Worm (Caenorhabditis elegans) whole organism, late embryonic: ENCODE data around the gene rpl-25.1.

Experiments
- C08G9.2 ChIP-seq: sonication (generic microtip); optimal IDR thresholded peaks from 2 replicates; lab custom pipeline; 2016; ENCODE audit warnings: mild to moderate bottlenecking, missing genetic modification characterization, moderate library complexity, missing compliant biosample characterization
- K02D7.2 ChIP-seq: sonication (generic microtip); optimal IDR thresholded peaks from 2 replicates; lab custom pipeline; 2017; ENCODE audit warnings: mild to moderate bottlenecking, missing genetic modification characterization, missing compliant biosample characterization
- K09A11.1 ChIP-seq: sonication (generic microtip); optimal IDR thresholded peaks from 2 replicates; lab custom pipeline; 2017; ENCODE audit warnings: antibody characterized with exemption, mild to moderate bottlenecking, missing genetic modification characterization, missing compliant biosample characterization; ENCODE audit not compliant: insufficient read depth
- T23F11.4 ChIP-seq: fragments of 200-800 bp; sonication (Bioruptor generic); optimal IDR thresholded peaks from 2 replicates; lab custom pipeline; 2018; ENCODE audit warnings: mild to moderate bottlenecking, missing genetic modification characterization, missing compliant biosample characterization
- ahr-1 ChIP-seq: sonication (generic microtip); optimal IDR thresholded peaks from 2 replicates; lab custom pipeline; 2016; ENCODE audit warnings: missing genetic modification characterization, missing compliant biosample characterization
- ama-1 ChIP-seq: fragments of 150-350 bp; optimal IDR thresholded peaks from 2 replicates; lab custom pipeline; 2014
- ceh-14 ChIP-seq: sonication (generic microtip); optimal IDR thresholded peaks from 2 replicates; lab custom pipeline; 2016; ENCODE audit warnings: missing genotype, missing genetic modification characterization, missing compliant biosample characterization
- ceh-18 ChIP-seq: sonication (generic microtip); optimal IDR thresholded peaks from 2 replicates; lab custom pipeline; 2016; ENCODE audit warnings: missing genetic modification characterization, missing compliant biosample characterization
- ceh-2 ChIP-seq: sonication (generic microtip); optimal IDR thresholded peaks from 2 replicates; lab custom pipeline; 2016; ENCODE audit warnings: missing genotype, missing genetic modification characterization, missing compliant biosample characterization
- ceh-22 ChIP-seq: sonication (generic microtip); optimal IDR thresholded peaks from 2 replicates; lab custom pipeline; 2017; ENCODE audit warnings: missing biosample characterization, missing genetic modification characterization
- ceh-30 ChIP-seq: fragments of 150-350 bp; optimal IDR thresholded peaks from 2 replicates; lab custom pipeline; 2014; ENCODE audit warnings: missing biosample characterization, missing genetic modification characterization
- ceh-31 ChIP-seq: sonication (generic microtip); optimal IDR thresholded peaks from 2 replicates; lab custom pipeline; 2016; ENCODE audit warnings: missing genetic modification characterization, missing compliant biosample characterization
- ceh-34 ChIP-seq: sonication (generic microtip); optimal IDR thresholded peaks from 2 replicates; lab custom pipeline; 2016; ENCODE audit warnings: mild to moderate bottlenecking, missing genetic modification characterization, missing compliant biosample characterization
- ceh-45 ChIP-seq: fragments of 200-800 bp; sonication (Bioruptor generic); IDR thresholded peaks from 2 replicates; pipeline ENCODE4 v1.3.6; 2022; ENCODE audit warnings: missing genetic modification reagents, missing genetic modification characterization, missing compliant biosample characterization
- ceh-48 ChIP-seq: sonication (generic microtip); optimal IDR thresholded peaks from 2 replicates; lab custom pipeline; 2016; ENCODE audit warnings: missing genetic modification characterization, inconsistent platforms, missing compliant biosample characterization
- dve-1 ChIP-seq: sonication (generic microtip); optimal IDR thresholded peaks from 2 replicates; lab custom pipeline; 2017; ENCODE audit warnings: antibody characterized with exemption, mild to moderate bottlenecking, missing genetic modification characterization, missing compliant biosample characterization
- elt-2 ChIP-seq: sonication (generic microtip); optimal IDR thresholded peaks from 2 replicates; lab custom pipeline; 2016; ENCODE audit warnings: missing genetic modification reagents, missing genetic modification characterization, missing compliant biosample characterization
- elt-4 ChIP-seq: sonication (generic microtip); optimal IDR thresholded peaks from 2 replicates; lab custom pipeline; 2016; ENCODE audit warnings: missing genetic modification characterization, missing compliant biosample characterization
- ets-4 ChIP-seq: sonication (generic microtip); optimal IDR thresholded peaks from 2 replicates; lab custom pipeline; 2016; ENCODE audit warnings: missing genetic modification characterization, missing compliant biosample characterization
- eyg-1 ChIP-seq: sonication (generic microtip); optimal IDR thresholded peaks from 2 replicates; lab custom pipeline; 2016; ENCODE audit warnings: missing genotype, missing genetic modification characterization, missing compliant biosample characterization
- gmeb-2 ChIP-seq: sonication (generic microtip); optimal IDR thresholded peaks from 2 replicates; lab custom pipeline; 2016; ENCODE audit warnings: missing genetic modification characterization, inconsistent platforms, missing compliant biosample characterization
- hlh-13 ChIP-seq: fragments of 200-800 bp; sonication (Bioruptor generic); optimal IDR thresholded peaks from 2 replicates; lab custom pipeline; 2018; ENCODE audit warnings: mild to moderate bottlenecking, missing genetic modification characterization, missing compliant biosample characterization
- hlh-30 ChIP-seq: sonication (generic microtip); optimal IDR thresholded peaks from 2 replicates; lab custom pipeline; 2017; ENCODE audit warnings: antibody characterized with exemption, missing genetic modification characterization, missing compliant biosample characterization; ENCODE audit not compliant: insufficient read depth
- hlh-6 ChIP-seq: sonication (generic microtip); optimal IDR thresholded peaks from 2 replicates; lab custom pipeline; 2016; ENCODE audit warnings: missing genotype, missing genetic modification characterization, missing compliant biosample characterization
- hlh-8 ChIP-seq: sonication (generic microtip); optimal IDR thresholded peaks from 2 replicates; lab custom pipeline; 2016; ENCODE audit warnings: missing genotype, missing genetic modification characterization, missing compliant biosample characterization
- lim-6 ChIP-seq: sonication (generic microtip); optimal IDR thresholded peaks from 2 replicates; lab custom pipeline; 2016; ENCODE audit warnings: missing genetic modification characterization, missing compliant biosample characterization
- nfya-1 ChIP-seq: sonication (generic microtip); optimal IDR thresholded peaks from 2 replicates; lab custom pipeline; 2017; ENCODE audit warnings: missing genetic modification characterization, mild to moderate bottlenecking, missing compliant biosample characterization, antibody characterized with exemption, moderate library complexity
- npax-4 ChIP-seq: sonication (generic microtip); optimal IDR thresholded peaks from 2 replicates; lab custom pipeline; 2016; ENCODE audit warnings: missing genetic modification characterization, missing compliant biosample characterization
- odd-2 ChIP-seq: sonication (generic microtip); optimal IDR thresholded peaks from 2 replicates; lab custom pipeline; 2017; ENCODE audit warnings: antibody characterized with exemption, mild to moderate bottlenecking, missing genetic modification characterization, missing compliant biosample characterization
- pax-1 ChIP-seq: fragments of 150-350 bp; optimal IDR thresholded peaks from 2 replicates; lab custom pipeline; 2014; ENCODE audit warnings: missing biosample characterization, missing genetic modification characterization
- pqm-1 ChIP-seq: sonication (generic microtip); optimal IDR thresholded peaks from 2 replicates; lab custom pipeline; 2016; ENCODE audit warnings: missing genetic modification characterization, missing compliant biosample characterization
- pros-1 ChIP-seq: fragments of 150-350 bp; optimal IDR thresholded peaks from 2 replicates; lab custom pipeline; 2014; ENCODE audit warnings: missing biosample characterization, missing genetic modification reagents, missing genetic modification characterization
- ref-2 ChIP-seq: sonication (generic microtip); optimal IDR thresholded peaks from 2 replicates; lab custom pipeline; 2016; ENCODE audit warnings: missing genetic modification characterization, missing compliant biosample characterization
- rnt-1 ChIP-seq: sonication (generic microtip); optimal IDR thresholded peaks from 2 replicates; lab custom pipeline; 2016; ENCODE audit warnings: missing genetic modification characterization, missing compliant biosample characterization
- sdc-2 ChIP-seq: sonication (generic microtip); optimal IDR thresholded peaks from 2 replicates; lab custom pipeline; 2016; ENCODE audit warnings: missing genotype, missing genetic modification characterization, missing compliant biosample characterization
- tbx-2 ChIP-seq: sonication (generic microtip); optimal IDR thresholded peaks from 2 replicates; lab custom pipeline; 2016; ENCODE audit warnings: missing genetic modification characterization, missing compliant biosample characterization
- unc-3 ChIP-seq, 2 experiments: fragments of 200-800 bp in 1 of 2; sonication (Bioruptor generic) in 1 of 2; sonication (generic microtip) in 1 of 2; conservative IDR thresholded peaks in 1 of 2; optimal IDR thresholded peaks in 1 of 2; 2 replicates each; pipeline versions ENCODE4 v1.3.6 to Lab custom; 2016 to 2022; ENCODE audit warnings: missing compliant biosample characterization in 2 of 2, missing genetic modification characterization in 2 of 2, missing genetic modification reagents in 1 of 2
- unc-42 ChIP-seq: sonication (generic microtip); optimal IDR thresholded peaks from 2 replicates; lab custom pipeline; 2016; ENCODE audit warnings: missing genotype, missing genetic modification characterization, missing compliant biosample characterization
- unc-55 ChIP-seq: sonication (generic microtip); optimal IDR thresholded peaks from 2 replicates; lab custom pipeline; 2017; ENCODE audit warnings: missing biosample characterization, missing genetic modification reagents, missing genetic modification characterization
- unc-86 ChIP-seq: sonication (generic microtip); optimal IDR thresholded peaks from 2 replicates; lab custom pipeline; 2016; ENCODE audit warnings: missing genetic modification characterization, missing compliant biosample characterization
- zip-5 ChIP-seq: sonication (generic microtip); optimal IDR thresholded peaks from 2 replicates; lab custom pipeline; 2016; ENCODE audit warnings: missing genetic modification characterization, missing compliant biosample characterization
- ztf-16 ChIP-seq: sonication (generic microtip); optimal IDR thresholded peaks from 2 replicates; lab custom pipeline; 2017; ENCODE audit warnings: missing genetic modification characterization, missing compliant biosample characterization

Gene rpl-25.1

ce11 chrX:4711698-4712329 is 3.2 kb upstream of the rpl-25.1 start, which contains the start of the genes dnj-14 and glit-1 (continued):
- TF ChIP-seq ceh-2 (tag; lab: Kevin White, UChicago) (peak; percentile 65), ceh-31 (peak; percentile 88), pqm-1 (peak; percentile 68), ref-2 (tag; lab: Kevin White, UChicago) (peak; percentile 87), eyg-1 (tag; lab: Kevin White, UChicago) (peak; percentile 35), dve-1 (peak; percentile 38), lim-6 (tag; lab: Kevin White, UChicago) (peak; percentile 6), unc-55 (GFP tag; lab: Kevin White, UChicago) (peak; percentile 85), ama-1 (lab: Kevin White, UChicago) (no peak), hlh-6 (tag; lab: Kevin White, UChicago) (no peak), pros-1 (tag; lab: Kevin White, UChicago) (no peak), sdc-2 (tag; lab: Kevin White, UChicago) (peak; percentile 78), ceh-22 (peak; percentile 21), T23F11.4 (peak; percentile 58), nfya-1 (tag; lab: Kevin White, UChicago) (peak; percentile 91), hlh-30 (peak; percentile 83), tbx-2 (tag; lab: Kevin White, UChicago) (peak; percentile 91), pax-1 (tag; lab: Kevin White, UChicago) (no peak), hlh-8 (tag; lab: Kevin White, UChicago) (peak; percentile 66), gmeb-2 (tag; lab: Kevin White, UChicago) (peak; percentile 27), rnt-1 (tag; lab: Kevin White, UChicago) (peak; percentile 73), elt-2 (tag; lab: Kevin White, UChicago) (peak; percentile 68), unc-42 (peak; percentile 86), ceh-48 (tag; lab: Kevin White, UChicago) (peak; percentile 44), unc-86 (tag; lab: Kevin White, UChicago) (no peak), K09A11.1 (tag; lab: Kevin White, UChicago) (peak; percentile 16), ceh-18 (peak; percentile 85), ceh-34 (peak; percentile 81), ceh-14 (tag; lab: Kevin White, UChicago) (peak; percentile 43)

- peak; percentile 72 for TF ChIP-seq unc-42
- no peak for TF ChIP-seq zip-5 (tag; lab: Kevin White, UChicago)
- TF ChIP-seq ceh-45 (GFP tag; lab: Robert Waterston, UW), result no peak
- TF ChIP-seq, all 69 proteins: peak for 1
Measured at ce11 chrX:4718114-4718513, 3.1 kb downstream of the rpl-25.1 start.

- TF ChIP-seq K09A11.1 (tag; lab: Kevin White, UChicago) (no peak), unc-3 (GFP tag; conservative IDR thresholded peaks at IDR 0.05; lab: Robert Waterston, UW) (no peak), unc-3 (tag; optimal IDR thresholded peaks at IDR 0.05; lab: Kevin White, UChicago) (no peak), ceh-48 (tag; lab: Kevin White, UChicago) (peak; percentile 2), hlh-30 (no peak), ama-1 (lab: Kevin White, UChicago) (no peak), unc-42 (peak; percentile 80), ceh-31 (peak; percentile 45), ahr-1 (no peak), elt-4 (tag; lab: Kevin White, UChicago) (no peak), K02D7.2 (no peak), npax-4 (tag; lab: Kevin White, UChicago) (no peak), ztf-16 (no peak), ceh-30 (tag; lab: Kevin White, UChicago) (no peak), C08G9.2 (no peak), zip-5 (tag; lab: Kevin White, UChicago) (no peak), ceh-34 (no peak), ets-4 (tag; lab: Kevin White, UChicago) (no peak), ref-2 (tag; lab: Kevin White, UChicago) (no peak), T23F11.4 (no peak), pax-1 (tag; lab: Kevin White, UChicago) (no peak), odd-2 (tag; lab: Kevin White, UChicago) (no peak), nfya-1 (tag; lab: Kevin White, UChicago) (no peak), ceh-14 (tag; lab: Kevin White, UChicago) (peak; percentile 13), hlh-13 (no peak), hlh-8 (tag; lab: Kevin White, UChicago) (no peak), ceh-45 (GFP tag; lab: Robert Waterston, UW) (no peak)
Measured at ce11 chrX:4720603-4721529, 5.9 kb downstream of the rpl-25.1 start, which contains the start of gene F55D10.4. TSS of gene F55D10.4 (minus strand) at chrX:4720653.
